Worm (Caenorhabditis elegans): ENCODE results near the gene T05C12.9.

DNA sequence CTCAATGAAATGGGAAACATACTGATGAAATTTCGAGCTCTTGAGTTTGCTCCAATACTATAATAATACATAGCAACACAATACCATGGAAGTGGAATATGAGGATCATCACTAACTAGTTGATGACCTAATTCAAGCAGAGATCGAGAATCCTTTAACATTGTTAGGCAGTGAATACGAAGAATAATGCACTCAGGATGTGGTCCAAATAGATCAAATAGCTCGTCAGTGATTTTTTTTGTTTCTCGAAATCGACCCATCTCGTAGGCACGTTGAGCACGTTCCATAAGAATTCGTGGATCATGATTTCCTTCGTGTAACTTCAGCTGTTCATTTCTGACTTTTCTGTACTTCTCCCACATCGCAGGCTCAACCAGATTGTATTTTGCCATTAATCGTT, 32.1 kb downstream of the T05C12.9 start:
- TF ChIP-seq nhr-11 (tag; optimal IDR thresholded peaks at IDR 0.05), result no peak
- no peak for TF ChIP-seq syd-9 (tag; optimal IDR thresholded peaks at IDR 0.05)
- no peak for TF ChIP-seq ama-1 (optimal IDR thresholded peaks at IDR 0.05)
- no peak for TF ChIP-seq pat-9 (tag; optimal IDR thresholded peaks at IDR 0.05)
- TF ChIP-seq ztf-16 (tag; optimal IDR thresholded peaks at IDR 0.05), result no peak
- no peak for TF ChIP-seq fkh-10 (GFP tag; optimal IDR thresholded peaks at IDR 0.05)
- no peak for TF ChIP-seq npax-4 (tag; optimal IDR thresholded peaks at IDR 0.05)
- TF ChIP-seq dmd-4 (tag; optimal IDR thresholded peaks at IDR 0.05; ENCODE audit: borderline replicate concordance), result no peak
- no peak for TF ChIP-seq ets-4 (tag; optimal IDR thresholded peaks at IDR 0.05)
- no peak for TF ChIP-seq F13H6.1 (tag; optimal IDR thresholded peaks at IDR 0.05)
